Fruit fly (Drosophila melanogaster) whole organism, pupa: ENCODE measurements around the gene CG42323.

Experiments
- CG10348 ChIP-seq: fragments of 200-800 bp; sonication (Bioruptor generic); IDR thresholded peaks from 2 replicates; pipeline ENCODE4 v1.3.6; 2022; ENCODE audit warnings: missing biosample characterization, missing genetic modification characterization
- CG12605 ChIP-seq: fragments of 200-800 bp; sonication (Bioruptor generic); IDR thresholded peaks from 2 replicates; pipeline ENCODE4 v1.3.6; 2022; ENCODE audit warnings: missing biosample characterization, missing genetic modification characterization
- CG13204 ChIP-seq: fragments of 200-800 bp; sonication (Bioruptor generic); optimal IDR thresholded peaks from 2 replicates; lab custom pipeline; 2018; ENCODE audit warnings: missing biosample characterization, mild to moderate bottlenecking, missing genetic modification characterization, moderate library complexity
- CG14655 ChIP-seq: fragments of 200-800 bp; sonication (Bioruptor generic); optimal IDR thresholded peaks from 3 replicates; lab custom pipeline; 2017; ENCODE audit warnings: mild to moderate bottlenecking, missing biosample characterization, missing genetic modification reagents, missing genetic modification characterization
- CG15710 ChIP-seq: fragments of 200-800 bp; sonication (Bioruptor generic); optimal IDR thresholded peaks from 2 replicates; lab custom pipeline; 2018; ENCODE audit warnings: missing biosample characterization, mild to moderate bottlenecking, missing genetic modification characterization, moderate library complexity
- CG17806 ChIP-seq: fragments of 200-800 bp; sonication (Bioruptor generic); optimal IDR thresholded peaks from 2 replicates; lab custom pipeline; 2018; ENCODE audit warnings: missing biosample characterization, mild to moderate bottlenecking, missing genetic modification characterization, moderate library complexity
- CG32121 ChIP-seq: fragments of 200-800 bp; sonication (Bioruptor generic); IDR thresholded peaks from 2 replicates; pipeline ENCODE4 v1.3.6; 2022; ENCODE audit warnings: missing biosample characterization, missing genetic modification characterization
- CG34367 ChIP-seq: fragments of 200-800 bp; sonication (Bioruptor generic); optimal IDR thresholded peaks from 2 replicates; lab custom pipeline; 2018; ENCODE audit warnings: missing biosample characterization, mild to moderate bottlenecking, missing genetic modification characterization
- CG4496 ChIP-seq: fragments of 200-800 bp; sonication (Bioruptor generic); IDR thresholded peaks from 3 replicates; pipeline ENCODE4 v1.3.6; 2022; ENCODE audit warnings: missing biosample characterization, missing genetic modification characterization
- CG8159 ChIP-seq: fragments of 200-800 bp; sonication (Bioruptor generic); optimal IDR thresholded peaks from 3 replicates; lab custom pipeline; 2018; ENCODE audit warnings: missing biosample characterization, mild to moderate bottlenecking, missing genetic modification characterization, moderate library complexity
- CG8301 ChIP-seq: fragments of 200-800 bp; sonication (Bioruptor generic); optimal IDR thresholded peaks from 2 replicates; lab custom pipeline; 2018; ENCODE audit warnings: missing biosample characterization, mild to moderate bottlenecking, missing genetic modification characterization
- CG9948 ChIP-seq: fragments of 200-800 bp; sonication (Bioruptor generic); optimal IDR thresholded peaks from 2 replicates; lab custom pipeline; 2018; ENCODE audit warnings: missing biosample characterization, mild to moderate bottlenecking, missing genetic modification characterization, moderate library complexity
- EcR ChIP-seq: fragments of 200-800 bp; sonication (Bioruptor generic); optimal IDR thresholded peaks from 3 replicates; lab custom pipeline; 2019; ENCODE audit warnings: missing biosample characterization, missing genetic modification characterization, mild to moderate bottlenecking, moderate library complexity, missing genetic modification reagents
- Ets98B ChIP-seq: fragments of 200-800 bp; sonication (Bioruptor generic); IDR thresholded peaks from 2 replicates; pipeline ENCODE4 v1.3.6; 2022; ENCODE audit warnings: missing biosample characterization, missing genetic modification characterization
- Pif1B ChIP-seq: fragments of 200-800 bp; sonication (Bioruptor generic); optimal IDR thresholded peaks from 3 replicates; lab custom pipeline; 2016; ENCODE audit warnings: missing biosample characterization, missing genetic modification characterization
- Snoo ChIP-seq: fragments of 200-800 bp; sonication (Bioruptor generic); optimal IDR thresholded peaks from 3 replicates; lab custom pipeline; 2017; ENCODE audit warnings: missing biosample characterization, mild to moderate bottlenecking, missing genetic modification characterization, inconsistent platforms
- fd96Ca ChIP-seq: fragments of 200-800 bp; sonication (Bioruptor generic); IDR thresholded peaks from 3 replicates; pipeline ENCODE4 v1.3.6; 2022; ENCODE audit warnings: missing biosample characterization, missing genetic modification characterization
- gl ChIP-seq: fragments of 200-800 bp; sonication (Bioruptor generic); optimal IDR thresholded peaks from 2 replicates; lab custom pipeline; 2018; ENCODE audit warnings: missing biosample characterization, mild to moderate bottlenecking, missing genetic modification characterization
- rn ChIP-seq: fragments of 200-800 bp; sonication (Bioruptor generic); IDR thresholded peaks from 2 replicates; pipeline ENCODE4 v1.3.6; 2022; ENCODE audit warnings: missing biosample characterization, missing genetic modification characterization

CG42323 gene

DNA sequence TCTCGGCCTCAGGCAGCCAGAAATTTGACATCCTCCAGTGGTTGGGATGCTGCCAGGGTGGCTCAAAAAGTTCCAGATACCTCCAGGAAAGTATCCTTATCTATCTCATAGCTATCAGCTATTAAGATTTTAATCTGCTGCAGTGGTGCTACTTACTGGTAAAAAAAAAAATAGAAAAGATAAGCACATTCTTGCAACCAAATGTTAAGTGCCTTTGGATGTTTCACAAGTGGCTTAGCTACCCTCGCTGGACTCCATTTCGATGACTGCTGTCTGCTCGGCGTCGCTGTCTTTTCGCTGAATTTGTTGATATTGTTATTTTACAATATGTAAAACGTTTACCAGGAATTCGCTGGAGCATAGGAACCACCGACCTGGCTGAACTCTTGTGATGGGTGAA, 30.5 kb downstream of the CG42323 start:
- no peak for TF ChIP-seq CG8301
- no peak for TF ChIP-seq CG10348
- TF ChIP-seq Pif1B (GFP tag; lab: Kevin White, UChicago): no peak
- no peak for TF ChIP-seq EcR (GFP tag; lab: Kevin White, UChicago)
- no peak for TF ChIP-seq Ets98B (GFP tag; lab: Robert Waterston, UW)
- no peak for TF ChIP-seq CG9948 (tag; lab: Kevin White, UChicago)

DNA sequence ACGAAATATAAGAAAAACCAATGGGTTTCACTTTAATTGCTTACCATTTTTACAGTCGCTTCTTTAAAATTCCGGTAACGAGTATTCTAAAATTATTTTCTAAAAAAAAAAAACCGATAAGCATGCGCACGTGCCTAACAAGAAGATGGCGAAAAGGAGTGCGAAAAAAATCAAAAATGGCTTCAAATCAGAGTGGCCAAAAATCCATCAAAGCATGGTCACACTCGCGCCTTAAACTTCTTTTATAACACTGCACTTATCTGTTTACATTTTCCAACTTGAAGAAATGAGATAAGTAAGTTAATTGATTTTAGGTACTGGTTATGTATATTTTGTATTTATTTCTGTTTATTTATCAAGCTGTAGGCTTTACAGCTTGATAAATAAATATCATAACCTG, 38.1 kb downstream of the CG42323 start, which contains the start of gene CG43843:
Gene CG43843, minus strand, starts transcription at position 101 of the 400 bp plus-strand sequence.
- TF ChIP-seq CG4496 (GFP tag; lab: Robert Waterston, UW): no peak
- TF ChIP-seq CG17806 (tag; lab: Kevin White, UChicago): no peak
- no peak for TF ChIP-seq EcR (GFP tag; lab: Kevin White, UChicago)
- no peak for TF ChIP-seq CG32121 (GFP tag; lab: Robert Waterston, UW)

DNA sequence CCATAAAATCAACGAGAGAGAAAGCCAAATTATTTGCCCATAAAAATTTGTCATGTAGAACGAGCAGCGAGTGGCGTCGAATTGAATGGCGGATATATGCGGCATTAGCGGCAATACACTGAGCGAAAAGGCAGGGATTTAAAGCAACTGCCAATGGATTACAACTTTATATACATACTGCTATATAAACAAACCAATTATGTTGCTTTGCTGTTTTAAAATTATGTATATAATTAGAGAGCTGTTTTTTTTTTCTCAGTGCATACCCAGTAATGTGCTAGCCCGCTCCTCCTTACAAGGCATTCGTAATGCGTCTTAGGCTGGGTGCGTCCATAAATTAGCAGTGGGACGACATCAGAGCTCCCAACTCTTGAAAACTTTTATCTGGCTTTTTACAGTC, 45.7 kb downstream of the CG42323 start:
- TF ChIP-seq CG13204: no peak
- TF ChIP-seq CG32121 (GFP tag; lab: Robert Waterston, UW): no peak
- TF ChIP-seq CG9948 (tag; lab: Kevin White, UChicago): no peak
- TF ChIP-seq fd96Ca (GFP tag; lab: Robert Waterston, UW): no peak
- no peak for TF ChIP-seq CG10348
- no peak for TF ChIP-seq rn (GFP tag; lab: Robert Waterston, UW)
- TF ChIP-seq gl (tag; lab: Kevin White, UChicago): no peak
- TF ChIP-seq CG34367: no peak
- no peak for TF ChIP-seq CG12605 (GFP tag; lab: Robert Waterston, UW)
- no peak for TF ChIP-seq CG15710
- no peak for TF ChIP-seq Snoo (tag; lab: Kevin White, UChicago)
- no peak for TF ChIP-seq CG4496 (GFP tag; lab: Robert Waterston, UW)
- no peak for TF ChIP-seq CG14655 (GFP tag; lab: Kevin White, UChicago)
- no peak for TF ChIP-seq EcR (GFP tag; lab: Kevin White, UChicago)
- TF ChIP-seq CG8159 (tag; lab: Kevin White, UChicago): no peak
- TF ChIP-seq, all 21 proteins: peak for 0
